Worm (Caenorhabditis elegans) whole organism, L1 larva: Measurements from ENCODE around the gene F36D4.5.

Source experiments
- Y116A8C.19 ChIP-seq: sonication (generic microtip); optimal IDR thresholded peaks from 2 replicates; lab custom pipeline; 2016; ENCODE audit warnings: missing compliant biosample characterization, missing genetic modification characterization, borderline replicate concordance
- alr-1 ChIP-seq: fragments of 200-800 bp; sonication (Bioruptor generic); optimal IDR thresholded peaks from 2 replicates; lab custom pipeline; 2018; ENCODE audit warnings: borderline replicate concordance, mild to moderate bottlenecking, missing genetic modification characterization, missing compliant biosample characterization
- aly-2 ChIP-seq: fragments of 150-350 bp; optimal IDR thresholded peaks from 2 replicates; lab custom pipeline; 2014; ENCODE audit warnings: missing biosample characterization, missing genetic modification characterization
- blmp-1 ChIP-seq: fragments of 150-350 bp; optimal IDR thresholded peaks from 2 replicates; lab custom pipeline; 2014; ENCODE audit warnings: missing biosample characterization, missing genetic modification characterization
- ceh-82 ChIP-seq, 3 experiments: fragments of 150-350 bp in 1 of 3; sonication (generic microtip) in 2 of 3; optimal IDR thresholded peaks; 2 replicates each; lab custom pipeline; 2014 to 2017; ENCODE audit warnings: missing biosample characterization in 3 of 3, missing genetic modification characterization in 3 of 3
- efl-1 ChIP-seq, 4 experiments: fragments of 150-350 bp; optimal IDR thresholded peaks in 3 of 4; peaks in 1 of 4; 1 replicate in 1 of 4; 2 replicates in 3 of 4; lab custom pipeline; 2014; ENCODE audit warnings: missing biosample characterization in 2 of 4, missing genetic modification characterization in 2 of 4, missing genetic modification reagents in 2 of 4
- egl-13 ChIP-seq: sonication (generic microtip); optimal IDR thresholded peaks from 2 replicates; lab custom pipeline; 2016; ENCODE audit warnings: missing genotype, missing genetic modification reagents, missing genetic modification characterization, missing compliant biosample characterization
- elt-3 ChIP-seq, 6 experiments: fragments of 150-350 bp in 1 of 6; sonication (generic microtip); optimal IDR thresholded peaks; 2 replicates each; lab custom pipeline; 2017 to 2018; ENCODE audit warnings: missing biosample characterization in 6 of 6, missing genetic modification characterization in 6 of 6, inconsistent platforms in 1 of 6
- fos-1 ChIP-seq: fragments of 150-350 bp; optimal IDR thresholded peaks from 2 replicates; lab custom pipeline; 2014; ENCODE audit warnings: missing biosample characterization, missing genetic modification characterization
- hpl-2 ChIP-seq: fragments of 150-350 bp; optimal IDR thresholded peaks from 2 replicates; lab custom pipeline; 2014; ENCODE audit warnings: missing biosample characterization, missing genetic modification reagents, missing genetic modification characterization
- lin-13 ChIP-seq: fragments of 150-350 bp; optimal IDR thresholded peaks from 2 replicates; lab custom pipeline; 2014; ENCODE audit warnings: missing biosample characterization, missing genetic modification reagents, missing genetic modification characterization
- lin-14 ChIP-seq: fragments of 200-800 bp; sonication (Bioruptor generic); optimal IDR thresholded peaks from 2 replicates; lab custom pipeline; 2018; ENCODE audit warnings: mild to moderate bottlenecking, missing genetic modification characterization, moderate library complexity, missing compliant biosample characterization
- lin-15B ChIP-seq: fragments of 150-350 bp; sonication (generic microtip); optimal IDR thresholded peaks from 3 replicates; lab custom pipeline; 2014; ENCODE audit warnings: missing biosample characterization, missing genetic modification characterization
- lin-35 ChIP-seq, 2 experiments: fragments of 150-350 bp; optimal IDR thresholded peaks; 2 replicates each; lab custom pipeline; 2014; ENCODE audit warnings: missing biosample characterization in 2 of 2, missing genetic modification characterization in 2 of 2, missing genetic modification reagents in 2 of 2
- lsy-2 ChIP-seq, 2 experiments: fragments of 150-350 bp; optimal IDR thresholded peaks; 2 replicates each; lab custom pipeline; 2014; ENCODE audit warnings: missing biosample characterization in 2 of 2, missing genetic modification characterization in 2 of 2
- mab-9 ChIP-seq: fragments of 200-800 bp; sonication (Bioruptor generic); IDR thresholded peaks from 2 replicates; pipeline ENCODE4 v1.3.6; 2022; ENCODE audit warnings: missing genetic modification reagents, missing genetic modification characterization, missing compliant biosample characterization
- mdl-1 ChIP-seq, 2 experiments: fragments of 150-350 bp; optimal IDR thresholded peaks; 2 replicates each; lab custom pipeline; 2014 to 2017; ENCODE audit warnings: missing biosample characterization in 2 of 2, missing genetic modification characterization in 2 of 2, inconsistent platforms in 1 of 2
- nhr-11 ChIP-seq: fragments of 150-350 bp; optimal IDR thresholded peaks from 2 replicates; lab custom pipeline; 2014; ENCODE audit warnings: missing biosample characterization, missing genetic modification characterization
- nhr-12 ChIP-seq: sonication (generic microtip); optimal IDR thresholded peaks from 2 replicates; lab custom pipeline; 2017; ENCODE audit warnings: missing biosample characterization, missing genetic modification characterization
- nhr-28 ChIP-seq: fragments of 150-350 bp; optimal IDR thresholded peaks from 2 replicates; lab custom pipeline; 2014; ENCODE audit warnings: missing biosample characterization, missing genetic modification characterization
- nhr-47 ChIP-seq: sonication (generic microtip); optimal IDR thresholded peaks from 2 replicates; lab custom pipeline; 2016; ENCODE audit warnings: mild to moderate bottlenecking, missing genetic modification characterization, moderate library complexity, missing compliant biosample characterization
- nhr-71 ChIP-seq: sonication (generic microtip); optimal IDR thresholded peaks from 2 replicates; lab custom pipeline; 2016; ENCODE audit warnings: mild to moderate bottlenecking, missing genetic modification characterization, moderate library complexity, missing compliant biosample characterization
- nhr-77 ChIP-seq: fragments of 150-350 bp; optimal IDR thresholded peaks from 2 replicates; lab custom pipeline; 2014; ENCODE audit warnings: missing biosample characterization, missing genetic modification characterization
- nhr-85 ChIP-seq: sonication (generic microtip); peaks from one replicate; lab custom pipeline; 2016; ENCODE audit warnings: missing genetic modification characterization, inconsistent platforms, missing compliant biosample characterization
- nhr-90 ChIP-seq: sonication (generic microtip); optimal IDR thresholded peaks from 2 replicates; lab custom pipeline; 2016; ENCODE audit warnings: mild to moderate bottlenecking, missing genetic modification characterization, missing compliant biosample characterization; ENCODE audit not compliant: poor library complexity
- pqm-1 ChIP-seq: sonication (generic microtip); optimal IDR thresholded peaks from 3 replicates; lab custom pipeline; 2017; ENCODE audit warnings: missing biosample characterization, missing genetic modification characterization
- rnt-1 ChIP-seq: sonication (generic microtip); optimal IDR thresholded peaks from 2 replicates; lab custom pipeline; 2016; ENCODE audit warnings: mild to moderate bottlenecking, missing genetic modification characterization, moderate library complexity, missing compliant biosample characterization
- snu-23 ChIP-seq: sonication (generic microtip); optimal IDR thresholded peaks from 2 replicates; lab custom pipeline; 2016; ENCODE audit warnings: missing genetic modification characterization, missing compliant biosample characterization
- sox-4 ChIP-seq: sonication (generic microtip); optimal IDR thresholded peaks from 2 replicates; lab custom pipeline; 2016; ENCODE audit warnings: missing genetic modification characterization, missing compliant biosample characterization
- sptf-1 ChIP-seq: fragments of 150-350 bp; optimal IDR thresholded peaks from 2 replicates; lab custom pipeline; 2014; ENCODE audit warnings: missing biosample characterization, missing genetic modification characterization
- unc-62 ChIP-seq: fragments of 150-350 bp; optimal IDR thresholded peaks from 2 replicates; lab custom pipeline; 2014; ENCODE audit warnings: missing biosample characterization, missing genetic modification reagents, missing genetic modification characterization
- unc-86 ChIP-seq: sonication (generic microtip); optimal IDR thresholded peaks from 2 replicates; lab custom pipeline; 2016; ENCODE audit warnings: missing genetic modification characterization, missing compliant biosample characterization
- unc-98 ChIP-seq: fragments of 200-800 bp; sonication (Bioruptor generic); IDR thresholded peaks from 2 replicates; pipeline ENCODE4 v1.3.6; 2022; ENCODE audit warnings: missing genetic modification characterization, missing compliant biosample characterization
- xbp-1 ChIP-seq: sonication (generic microtip); optimal IDR thresholded peaks from 2 replicates; lab custom pipeline; 2016; ENCODE audit warnings: missing genetic modification characterization, missing compliant biosample characterization
- zag-1 ChIP-seq: fragments of 150-350 bp; optimal IDR thresholded peaks from 2 replicates; lab custom pipeline; 2014; ENCODE audit warnings: missing biosample characterization, missing genetic modification characterization
- zip-4 ChIP-seq: fragments of 200-800 bp; sonication (Bioruptor generic); optimal IDR thresholded peaks from 2 replicates; lab custom pipeline; 2018; ENCODE audit warnings: mild to moderate bottlenecking, missing genetic modification characterization, moderate library complexity, missing compliant biosample characterization
- ztf-11 ChIP-seq, 2 experiments: sonication (generic microtip); optimal IDR thresholded peaks; 2 replicates each; lab custom pipeline; 2016 to 2017; ENCODE audit warnings: missing genetic modification characterization in 2 of 2, missing biosample characterization in 1 of 2, missing compliant biosample characterization in 1 of 2

Gene F36D4.5

DNA sequence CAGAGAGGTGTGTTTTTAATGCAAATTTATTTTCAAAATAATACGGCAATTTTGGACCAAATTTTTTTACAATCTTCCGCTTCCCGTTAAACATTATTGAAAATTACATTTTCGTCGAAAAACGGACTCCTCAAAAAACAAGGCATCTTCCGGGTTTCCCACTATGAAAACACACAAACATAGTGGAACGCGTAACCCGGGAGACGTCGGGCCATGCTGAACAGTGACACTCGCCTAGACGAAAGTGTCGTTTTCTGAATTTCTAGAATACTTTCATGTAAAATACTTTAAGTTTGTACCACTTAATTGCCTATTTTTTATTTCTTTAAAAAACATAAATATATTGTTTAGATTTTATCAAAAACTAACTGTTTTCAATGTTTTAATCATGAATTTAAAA, 33.7 kb downstream of the F36D4.5 start (continued):
- TF ChIP-seq xbp-1 (tag; lab: Kevin White, UChicago): no peak
- TF ChIP-seq unc-98 (GFP tag; lab: Robert Waterston, UW): no peak
- TF ChIP-seq aly-2 (tag; lab: Kevin White, UChicago): no peak
- TF ChIP-seq zag-1: no peak
- peak; percentile 9 for TF ChIP-seq nhr-85
- TF ChIP-seq nhr-71 (tag; lab: Kevin White, UChicago): no peak
- no peak for TF ChIP-seq nhr-90 (tag; lab: Kevin White, UChicago)
- TF ChIP-seq rnt-1: peak; percentile 47
- no peak for TF ChIP-seq lin-13 (GFP tag; lab: Kevin White, UChicago)
- peak; percentile 20 for TF ChIP-seq lin-14 (GFP tag; lab: Kevin White, UChicago)
- no peak for TF ChIP-seq ceh-82 (tag; optimal IDR thresholded peaks at IDR 0.05; lab: Kevin White, UChicago)
- TF ChIP-seq nhr-11 (tag; lab: Kevin White, UChicago): no peak
- peak in 1 of 2 experiments; percentile 25 for TF ChIP-seq efl-1 (optimal IDR thresholded peaks at IDR 0.05; lab: Kevin White, UChicago)
- TF ChIP-seq efl-1 (GFP tag; optimal IDR thresholded peaks at IDR 0.05 in 1 of 2; lab: Kevin White, UChicago): no peak
- no peak for TF ChIP-seq sox-4 (tag; lab: Kevin White, UChicago)
- no peak for TF ChIP-seq nhr-12
- no peak for TF ChIP-seq alr-1
- TF ChIP-seq snu-23 (GFP tag; lab: Kevin White, UChicago): peak; percentile 22
- no peak for TF ChIP-seq sptf-1 (tag; lab: Kevin White, UChicago)
- no peak for TF ChIP-seq elt-3 (tag; optimal IDR thresholded peaks at IDR 0.05; lab: Kevin White, UChicago)
- no peak for TF ChIP-seq nhr-77
- TF ChIP-seq lin-15B (tag; lab: Kevin White, UChicago): no peak
- no peak for TF ChIP-seq egl-13 (tag; lab: Kevin White, UChicago)
- TF ChIP-seq nhr-28 (tag; lab: Kevin White, UChicago): no peak
- TF ChIP-seq pqm-1 (tag; lab: Kevin White, UChicago): no peak
- TF ChIP-seq Y116A8C.19 (tag; lab: Kevin White, UChicago): no peak
- no peak for TF ChIP-seq zip-4
- peak; percentile 32 for TF ChIP-seq nhr-47 (tag; lab: Kevin White, UChicago)
- no peak for TF ChIP-seq fos-1 (tag; lab: Kevin White, UChicago)
- no peak for TF ChIP-seq unc-86 (tag; lab: Kevin White, UChicago)
- no peak for TF ChIP-seq lin-35 (GFP tag; optimal IDR thresholded peaks at IDR 0.05; lab: Kevin White, UChicago)
- TF ChIP-seq mab-9 (GFP tag; lab: Robert Waterston, UW): no peak
- no peak for TF ChIP-seq unc-62
- TF ChIP-seq lsy-2 (tag; optimal IDR thresholded peaks at IDR 0.05; lab: Kevin White, UChicago): no peak
- TF ChIP-seq mdl-1 (tag; optimal IDR thresholded peaks at IDR 0.05; lab: Kevin White, UChicago): no peak
- TF ChIP-seq ztf-11 (tag; optimal IDR thresholded peaks at IDR 0.05; lab: Kevin White, UChicago): no peak
- no peak for TF ChIP-seq hpl-2 (GFP tag; lab: Kevin White, UChicago)

DNA sequence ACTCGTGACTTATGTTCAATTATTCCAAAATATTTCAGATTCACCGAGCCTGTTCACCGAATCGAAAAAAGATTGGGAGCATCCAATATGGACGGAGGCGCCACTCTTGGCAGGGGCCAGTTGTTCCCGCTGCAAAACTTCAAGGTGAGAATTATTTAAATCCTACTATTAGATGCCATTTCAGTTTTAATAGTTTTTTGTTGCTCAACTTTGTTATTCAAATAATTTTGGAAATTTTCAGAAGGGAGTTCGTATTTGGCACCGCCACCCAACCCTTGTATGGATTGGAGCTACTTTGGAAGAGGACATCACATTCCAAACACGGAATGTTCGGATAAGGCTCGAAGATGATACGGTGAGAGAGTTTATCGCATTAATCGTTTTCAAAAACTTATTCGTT, 39.5 kb downstream of the F36D4.5 start, which contains the start of gene hum-2:
Gene hum-2 (plus strand): TSS at position 33 of the 400 bp plus-strand sequence.
- TF ChIP-seq efl-1 (optimal IDR thresholded peaks at IDR 0.05; lab: Kevin White, UChicago) (no peak), efl-1 (GFP tag; optimal IDR thresholded peaks at IDR 0.05 in 1 of 2; lab: Kevin White, UChicago) (peak in 1 of 2 experiments; percentile 45), nhr-47 (tag; lab: Kevin White, UChicago) (no peak), lin-14 (GFP tag; lab: Kevin White, UChicago) (no peak)

DNA sequence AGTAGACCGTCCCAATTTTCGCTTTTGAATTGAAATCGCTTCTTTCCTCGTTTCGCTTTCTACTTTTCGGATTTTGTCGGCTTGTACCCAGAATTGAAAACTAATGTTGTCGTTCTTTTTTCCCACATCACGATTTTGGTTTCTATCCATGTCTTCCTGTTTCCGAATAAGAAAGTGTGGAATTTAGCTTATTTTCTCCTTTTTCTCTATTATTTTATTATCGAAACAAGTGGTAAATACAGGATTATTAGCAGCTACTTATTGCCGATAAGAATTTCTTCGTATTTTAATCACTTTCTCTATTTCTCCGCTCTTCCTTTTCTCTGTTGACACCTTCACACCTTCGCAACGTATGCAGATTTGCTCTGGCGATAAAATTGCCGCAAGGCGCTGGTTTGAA, 40.7 kb downstream of the F36D4.5 start:
- TF ChIP-seq blmp-1 (tag; lab: Kevin White, UChicago): peak; percentile 25
- no peak for TF ChIP-seq nhr-11 (tag; lab: Kevin White, UChicago)
- no peak for TF ChIP-seq efl-1 (optimal IDR thresholded peaks at IDR 0.05; lab: Kevin White, UChicago)
- peak in 1 of 2 experiments; percentile 62 for TF ChIP-seq efl-1 (GFP tag; optimal IDR thresholded peaks at IDR 0.05 in 1 of 2; lab: Kevin White, UChicago)
